Fruit fly (Drosophila melanogaster): ENCODE data around the gene CG3823.

CG3823 gene

dm6 chrX:6295129-6295539 lies 8.6 kb upstream of the CG3823 start, which contains the start of the genes CG15891 and CG3815 (continued):
- peak; percentile 51 for TF ChIP-seq nerfin-1 (tag; optimal IDR thresholded peaks at IDR 0.05)
- TF ChIP-seq emc (GFP tag; optimal IDR thresholded peaks at IDR 0.05): no peak
- TF ChIP-seq CG2129 (GFP tag; IDR thresholded peaks at IDR 0.05; ENCODE audit: partially characterized antibody): no peak
- TF ChIP-seq seq (GFP tag; IDR thresholded peaks at IDR 0.05): no peak
- peak; percentile 36 for TF ChIP-seq HLH54F (GFP tag; optimal IDR thresholded peaks at IDR 0.05)
- no peak for TF ChIP-seq CG8359 (GFP tag; optimal IDR thresholded peaks at IDR 0.05; ENCODE audit: borderline replicate concordance)
- peak; percentile 81 for TF ChIP-seq CG12155 (GFP tag; optimal IDR thresholded peaks at IDR 0.05)
- peak; percentile 53 for TF ChIP-seq Xbp1 (GFP tag; optimal IDR thresholded peaks at IDR 0.05)
- TF ChIP-seq CG8478 (optimal IDR thresholded peaks at IDR 0.05): no peak
- peak; percentile 18 for TF ChIP-seq Dp (GFP tag; optimal IDR thresholded peaks at IDR 0.05)
- no peak for TF ChIP-seq Gsc (GFP tag; IDR thresholded peaks at IDR 0.05)
- no peak for TF ChIP-seq CG10209 (GFP tag; optimal IDR thresholded peaks at IDR 0.05)
- peak; percentile 57 for TF ChIP-seq CG13894 (tag; optimal IDR thresholded peaks at IDR 0.05)
- TF ChIP-seq CG6689 (GFP tag; IDR thresholded peaks at IDR 0.05): no peak; the same call in 1 of the 2 replicates
- TF ChIP-seq gce (GFP tag; IDR thresholded peaks at IDR 0.05): no peak
- 0 out of 2 replicates have a peak, but pooled peaks have one; percentile 40 for TF ChIP-seq klu (GFP tag; IDR thresholded peaks at IDR 0.05)
- 0 out of 2 replicates have a peak, but pooled peaks have one; percentile 25 for TF ChIP-seq GATAe (GFP tag; conservative IDR thresholded peaks at IDR 0.05)
- TF ChIP-seq cato (GFP tag; optimal IDR thresholded peaks at IDR 0.05; ENCODE audit: borderline replicate concordance): no peak
- TF ChIP-seq yki (optimal IDR thresholded peaks at IDR 0.05): no peak
- TF ChIP-seq CG7786 (GFP tag; optimal IDR thresholded peaks at IDR 0.05): peak; percentile 45
- TF ChIP-seq fu2 (GFP tag; optimal IDR thresholded peaks at IDR 0.05): peak; percentile 49
- TF ChIP-seq Sox100B (GFP tag; optimal IDR thresholded peaks at IDR 0.05): no peak
- TF ChIP-seq Rfx (GFP tag; IDR thresholded peaks at IDR 0.05): peak; percentile 76
- TF ChIP-seq Med (GFP tag): peak; percentile 90
- TF ChIP-seq Nf-YC (tag; optimal IDR thresholded peaks at IDR 0.05): peak; percentile 67
- peak; percentile 63 for TF ChIP-seq CG9817 (tag; optimal IDR thresholded peaks at IDR 0.05)
- 0 out of 3 replicates have a peak, but pooled peaks have one; percentile 23 for TF ChIP-seq CG34224 (GFP tag; IDR thresholded peaks at IDR 0.05; ENCODE audit: partially characterized antibody)
- TF ChIP-seq jing (GFP tag; optimal IDR thresholded peaks at IDR 0.05): no peak
- TF ChIP-seq Taf1 (GFP tag; IDR thresholded peaks at IDR 0.05): no peak; the same call in 1 of the 2 replicates
- TF ChIP-seq CG16813 (GFP tag; IDR thresholded peaks at IDR 0.05; ENCODE audit: partially characterized antibody): peak; percentile 46; the same call in 2 of the 3 replicates
- TF ChIP-seq Xrp1 (GFP tag; IDR thresholded peaks at IDR 0.05): peak; percentile 38; the same call in 1 of the 2 replicates
- peak; percentile 26 for TF ChIP-seq Side (GFP tag; optimal IDR thresholded peaks at IDR 0.05)
- peak; percentile 18 for TF ChIP-seq gro (GFP tag; optimal IDR thresholded peaks at IDR 0.05)
- no peak for TF ChIP-seq CG1024 (GFP tag; IDR thresholded peaks at IDR 0.05)
- TF ChIP-seq CG15514 (GFP tag; optimal IDR thresholded peaks at IDR 0.05): peak; percentile 82
- TF ChIP-seq CG4328 (GFP tag; optimal IDR thresholded peaks at IDR 0.05): no peak
- TF ChIP-seq CG18011 (GFP tag; optimal IDR thresholded peaks at IDR 0.05): no peak
- TF ChIP-seq fd3F (GFP tag; optimal IDR thresholded peaks at IDR 0.05): peak; percentile 25
- TF ChIP-seq Meics (GFP tag; optimal IDR thresholded peaks at IDR 0.05): no peak
- no peak for TF ChIP-seq Dfd (GFP tag; optimal IDR thresholded peaks at IDR 0.05)
- TF ChIP-seq Scr (GFP tag; IDR thresholded peaks at IDR 0.05; ENCODE audit: partially characterized antibody): peak; percentile 55; the same call in 1 of the 2 replicates
- peak; percentile 56 for TF ChIP-seq CG15696 (tag; optimal IDR thresholded peaks at IDR 0.05)
- peak; percentile 36; the same call in 1 of the 2 replicates for TF ChIP-seq ranshi (GFP tag; IDR thresholded peaks at IDR 0.05)
- TF ChIP-seq maf-S (GFP tag; optimal IDR thresholded peaks at IDR 0.05): peak; percentile 30
- TF ChIP-seq ATbp (GFP tag; optimal IDR thresholded peaks at IDR 0.05): no peak
- no peak for TF ChIP-seq Neu2 (GFP tag; optimal IDR thresholded peaks at IDR 0.05; ENCODE audit: borderline replicate concordance)
- TF ChIP-seq CG4820 (GFP tag; optimal IDR thresholded peaks at IDR 0.05): peak; percentile 10
- TF ChIP-seq B-H2 (GFP tag; optimal IDR thresholded peaks at IDR 0.05): no peak
- no peak for TF ChIP-seq Spps (tag; optimal IDR thresholded peaks at IDR 0.05)
- TF ChIP-seq Gug (GFP tag; IDR thresholded peaks at IDR 0.05): peak; percentile 35; the same call in 2 of the 4 replicates

Data from whole organism, embryonic.